Fruit fly (Drosophila melanogaster): ENCODE data around the gene mod.

dm6 chr3R:32068110-32068685 is 16.3 kb downstream of the mod start, which contains the start of gene Map205:
- TF ChIP-seq woc (GFP tag; optimal IDR thresholded peaks at IDR 0.05) (peak; percentile 16), dsf (GFP tag; optimal IDR thresholded peaks at IDR 0.05; ENCODE audit: borderline replicate concordance) (no peak), usp (GFP tag; optimal IDR thresholded peaks at IDR 0.05) (no peak), h (GFP tag; optimal IDR thresholded peaks at IDR 0.05) (peak; percentile 46), HLH106 (tag; optimal IDR thresholded peaks at IDR 0.05) (no peak), fru (GFP tag; optimal IDR thresholded peaks at IDR 0.05) (peak; percentile 21), Hr83 (GFP tag; optimal IDR thresholded peaks at IDR 0.05; ENCODE audit: poor library complexity, severe bottlenecking) (peak; percentile 10), Myc (optimal IDR thresholded peaks at IDR 0.05) (no peak), CG9705 (GFP tag; optimal IDR thresholded peaks at IDR 0.05) (no peak), Jra (GFP tag; optimal IDR thresholded peaks at IDR 0.05) (peak; percentile 48)
